Worm (Caenorhabditis elegans) whole organism, young adult: Measurements from ENCODE around the gene tbb-1.

ENCODE experiments used
- B0019.2 ChIP-seq: fragments of 200-800 bp; sonication (Bioruptor generic); conservative IDR thresholded peaks from 2 replicates; pipeline ENCODE4 v1.3.6; 2022; ENCODE audit warnings: missing genetic modification reagents, missing genetic modification characterization, missing compliant biosample characterization
- B0035.1 ChIP-seq: sonication (generic microtip); optimal IDR thresholded peaks from 2 replicates; lab custom pipeline; 2016; ENCODE audit warnings: missing genetic modification characterization, mild to moderate bottlenecking, missing compliant biosample characterization, missing genotype, missing genetic modification reagents
- C17E4.6 ChIP-seq: fragments of 200-800 bp; sonication (Bioruptor generic); IDR thresholded peaks from 2 replicates; pipeline ENCODE4 v1.3.6; 2022; ENCODE audit warnings: missing genetic modification reagents, missing genetic modification characterization, missing compliant biosample characterization
- F10E7.11 ChIP-seq: sonication (generic microtip); optimal IDR thresholded peaks from 2 replicates; lab custom pipeline; 2017; ENCODE audit warnings: mild to moderate bottlenecking, missing genetic modification characterization, moderate library complexity, missing compliant biosample characterization
- F22D6.2 ChIP-seq: sonication (generic microtip); optimal IDR thresholded peaks from 2 replicates; lab custom pipeline; 2016; ENCODE audit warnings: mild to moderate bottlenecking, missing genetic modification characterization, missing compliant biosample characterization
- F33H1.4 ChIP-seq: fragments of 200-800 bp; sonication (Bioruptor generic); IDR thresholded peaks from 2 replicates; pipeline ENCODE4 v1.3.6; 2022; ENCODE audit warnings: missing genetic modification reagents, missing genetic modification characterization, missing compliant biosample characterization
- F37B4.10 ChIP-seq: fragments of 200-800 bp; sonication (Bioruptor generic); IDR thresholded peaks from 2 replicates; pipeline ENCODE4 v1.3.6; 2022; ENCODE audit warnings: missing genetic modification characterization, missing compliant biosample characterization
- F49E8.2 ChIP-seq: sonication (generic microtip); optimal IDR thresholded peaks from 3 replicates; lab custom pipeline; 2017; ENCODE audit warnings: missing genetic modification characterization, mild to moderate bottlenecking, missing compliant biosample characterization, antibody characterized with exemption, moderate library complexity; ENCODE audit not compliant: insufficient read depth
- F52B5.7 ChIP-seq: sonication (generic microtip); optimal IDR thresholded peaks from 2 replicates; lab custom pipeline; 2016; ENCODE audit warnings: mild to moderate bottlenecking, missing genetic modification characterization, missing compliant biosample characterization
- F55B11.4 ChIP-seq: sonication (generic microtip); optimal IDR thresholded peaks from 2 replicates; lab custom pipeline; 2016; ENCODE audit warnings: missing compliant biosample characterization, missing genetic modification characterization, borderline replicate concordance; ENCODE audit not compliant: insufficient read depth
- F57A8.1 ChIP-seq: fragments of 200-800 bp; sonication (Bioruptor generic); optimal IDR thresholded peaks from 2 replicates; lab custom pipeline; 2018; ENCODE audit warnings: mild to moderate bottlenecking, missing genetic modification characterization, moderate library complexity, missing compliant biosample characterization
- T26A5.8 ChIP-seq: sonication (generic microtip); optimal IDR thresholded peaks from 2 replicates; lab custom pipeline; 2016; ENCODE audit warnings: missing genetic modification characterization, missing compliant biosample characterization
- Y56A3A.18 ChIP-seq: fragments of 200-800 bp; sonication (Bioruptor generic); IDR thresholded peaks from 2 replicates; pipeline ENCODE4 v1.3.6; 2022; ENCODE audit warnings: missing genetic modification reagents, missing genetic modification characterization, missing compliant biosample characterization
- Y67H2A.10 ChIP-seq: fragments of 200-800 bp; sonication (Bioruptor generic); conservative IDR thresholded peaks from 2 replicates; pipeline ENCODE4 v1.3.6; 2022; ENCODE audit warnings: missing genetic modification reagents, missing genetic modification characterization, missing compliant biosample characterization
- aptf-2 ChIP-seq: fragments of 200-800 bp; sonication (Bioruptor generic); conservative IDR thresholded peaks from 2 replicates; pipeline ENCODE4 v1.3.6; 2022; ENCODE audit warnings: missing genetic modification reagents, missing genetic modification characterization, missing compliant biosample characterization
- aptf-3 ChIP-seq: fragments of 200-800 bp; sonication (Bioruptor generic); IDR thresholded peaks from 2 replicates; pipeline ENCODE4 v1.3.6; 2022; ENCODE audit warnings: missing genetic modification characterization, missing compliant biosample characterization
- attf-6 ChIP-seq: fragments of 200-800 bp; sonication (Bioruptor generic); IDR thresholded peaks from 2 replicates; pipeline ENCODE4 v1.3.6; 2022; ENCODE audit warnings: missing genetic modification reagents, missing genetic modification characterization, missing compliant biosample characterization
- cebp-1 ChIP-seq, 2 experiments: fragments of 200-800 bp in 1 of 2; sonication (Bioruptor generic) in 1 of 2; sonication (generic microtip) in 1 of 2; IDR thresholded peaks in 1 of 2; optimal IDR thresholded peaks in 1 of 2; 2 replicates each; pipeline versions ENCODE4 v1.3.6 to Lab custom; 2017 to 2022; ENCODE audit warnings: missing compliant biosample characterization in 2 of 2, missing genetic modification characterization in 2 of 2, mild to moderate bottlenecking in 1 of 2, missing genetic modification reagents in 1 of 2, moderate library complexity in 1 of 2
- ceh-40 ChIP-seq: fragments of 200-800 bp; sonication (Bioruptor generic); IDR thresholded peaks from 2 replicates; pipeline ENCODE4 v1.3.6; 2022; ENCODE audit warnings: missing genetic modification characterization, missing compliant biosample characterization
- ceh-79 ChIP-seq: sonication (generic microtip); optimal IDR thresholded peaks from 2 replicates; lab custom pipeline; 2017; ENCODE audit warnings: mild to moderate bottlenecking, missing genetic modification characterization, missing compliant biosample characterization
- die-1 ChIP-seq: sonication (generic microtip); optimal IDR thresholded peaks from 2 replicates; lab custom pipeline; 2016; ENCODE audit warnings: missing genotype, mild to moderate bottlenecking, missing genetic modification characterization, missing compliant biosample characterization
- efl-1 ChIP-seq: fragments of 150-350 bp; optimal IDR thresholded peaks from 2 replicates; lab custom pipeline; 2014; ENCODE audit warnings: missing biosample characterization, missing genetic modification reagents, missing genetic modification characterization
- egl-44 ChIP-seq: fragments of 200-800 bp; sonication (Bioruptor generic); IDR thresholded peaks from 2 replicates; pipeline ENCODE4 v1.3.6; 2022; ENCODE audit warnings: missing genetic modification reagents, missing genetic modification characterization, missing compliant biosample characterization
- egrh-3 ChIP-seq: fragments of 200-800 bp; sonication (Bioruptor generic); IDR thresholded peaks from 2 replicates; pipeline ENCODE4 v1.3.6; 2022; ENCODE audit warnings: missing genetic modification reagents, missing genetic modification characterization, missing compliant biosample characterization
- ets-4 ChIP-seq: fragments of 200-800 bp; sonication (Bioruptor generic); optimal IDR thresholded peaks from 2 replicates; lab custom pipeline; 2018; ENCODE audit warnings: mild to moderate bottlenecking, missing genetic modification characterization, missing compliant biosample characterization
- fkh-3 ChIP-seq: sonication (generic microtip); optimal IDR thresholded peaks from 2 replicates; lab custom pipeline; 2016; ENCODE audit warnings: mild to moderate bottlenecking, missing genetic modification characterization, missing compliant biosample characterization
- gei-17 ChIP-seq: fragments of 200-800 bp; sonication (Bioruptor generic); optimal IDR thresholded peaks from 2 replicates; lab custom pipeline; 2018; ENCODE audit warnings: mild to moderate bottlenecking, missing genetic modification characterization, missing compliant biosample characterization
- hmg-1.2 ChIP-seq: fragments of 200-800 bp; sonication (Bioruptor generic); IDR thresholded peaks from 2 replicates; pipeline ENCODE4 v1.3.6; 2022; ENCODE audit warnings: missing genetic modification reagents, missing genetic modification characterization, missing compliant biosample characterization
- hmg-20 ChIP-seq: fragments of 200-800 bp; sonication (Bioruptor generic); IDR thresholded peaks from 2 replicates; pipeline ENCODE4 v1.3.6; 2022; ENCODE audit warnings: missing genetic modification reagents, missing genetic modification characterization, missing compliant biosample characterization
- let-607 ChIP-seq, 2 experiments: fragments of 200-800 bp in 1 of 2; sonication (Bioruptor generic) in 1 of 2; sonication (generic microtip) in 1 of 2; optimal IDR thresholded peaks; 2 replicates each; lab custom pipeline; 2016 to 2018; ENCODE audit warnings: mild to moderate bottlenecking in 2 of 2, missing compliant biosample characterization in 2 of 2, missing genetic modification characterization in 2 of 2, moderate library complexity in 2 of 2, missing genotype in 1 of 2
- lin-40 ChIP-seq: sonication (generic microtip); optimal IDR thresholded peaks from 2 replicates; lab custom pipeline; 2016; ENCODE audit warnings: missing genetic modification characterization, mild to moderate bottlenecking, missing compliant biosample characterization, missing genotype, missing genetic modification reagents
- mcd-1 ChIP-seq: fragments of 200-800 bp; sonication (Bioruptor generic); IDR thresholded peaks from 2 replicates; pipeline ENCODE4 v1.3.6; 2022; ENCODE audit warnings: missing genetic modification reagents, missing genetic modification characterization, missing compliant biosample characterization
- mel-28 ChIP-seq: sonication (generic microtip); optimal IDR thresholded peaks from 2 replicates; lab custom pipeline; 2016; ENCODE audit warnings: borderline replicate concordance, mild to moderate bottlenecking, missing genetic modification characterization, missing compliant biosample characterization
- nhr-27 ChIP-seq: fragments of 200-800 bp; sonication (Bioruptor generic); optimal IDR thresholded peaks from 2 replicates; lab custom pipeline; 2018; ENCODE audit warnings: mild to moderate bottlenecking, missing genetic modification characterization, moderate library complexity, missing compliant biosample characterization
- nhr-90 ChIP-seq: sonication (generic microtip); optimal IDR thresholded peaks from 2 replicates; lab custom pipeline; 2016; ENCODE audit warnings: missing genotype, mild to moderate bottlenecking, missing genetic modification characterization, missing compliant biosample characterization
- rcor-1 ChIP-seq: fragments of 200-800 bp; sonication (Bioruptor generic); IDR thresholded peaks from 2 replicates; pipeline ENCODE4 v1.3.6; 2022; ENCODE audit warnings: missing genetic modification reagents, missing genetic modification characterization, missing compliant biosample characterization
- sdz-38 ChIP-seq: sonication (generic microtip); optimal IDR thresholded peaks from 2 replicates; lab custom pipeline; 2016; ENCODE audit warnings: missing genotype, missing genetic modification characterization, missing compliant biosample characterization
- sea-2 ChIP-seq: fragments of 200-800 bp; sonication (Bioruptor generic); IDR thresholded peaks from 2 replicates; pipeline ENCODE4 v1.3.6; 2022; ENCODE audit warnings: missing genetic modification characterization, missing compliant biosample characterization
- snpc-1.3 ChIP-seq: sonication (generic microtip); optimal IDR thresholded peaks from 2 replicates; lab custom pipeline; 2017; ENCODE audit warnings: missing genetic modification characterization, mild to moderate bottlenecking, missing compliant biosample characterization, antibody characterized with exemption, moderate library complexity, missing genotype, missing genetic modification reagents; ENCODE audit not compliant: insufficient read depth
- snpc-4 ChIP-seq, 5 experiments: fragments of 150-350 bp in 1 of 5; sonication (generic microtip) in 4 of 5; optimal IDR thresholded peaks; 2 replicates each; lab custom pipeline; 2014 to 2018; ENCODE audit warnings: missing genetic modification characterization in 5 of 5, missing biosample characterization in 3 of 5, antibody characterized with exemption in 2 of 5, mild to moderate bottlenecking in 2 of 5, missing compliant biosample characterization in 2 of 5, missing genotype in 2 of 5, moderate library complexity in 2 of 5, missing genetic modification reagents in 1 of 5
- tbx-9 ChIP-seq: sonication (generic microtip); optimal IDR thresholded peaks from 2 replicates; lab custom pipeline; 2016; ENCODE audit warnings: borderline replicate concordance, missing genetic modification characterization, inconsistent platforms, missing compliant biosample characterization
- tlf-1 ChIP-seq: fragments of 200-800 bp; sonication (Bioruptor generic); optimal IDR thresholded peaks from 2 replicates; lab custom pipeline; 2018; ENCODE audit warnings: mild to moderate bottlenecking, missing genetic modification characterization, missing compliant biosample characterization
- xnd-1 ChIP-seq: sonication (generic microtip); optimal IDR thresholded peaks from 2 replicates; lab custom pipeline; 2016; ENCODE audit warnings: missing genotype, missing genetic modification reagents, missing genetic modification characterization, missing compliant biosample characterization
- zim-3 ChIP-seq: sonication (generic microtip); optimal IDR thresholded peaks from 2 replicates; lab custom pipeline; 2017; ENCODE audit warnings: mild to moderate bottlenecking, missing genetic modification characterization, moderate library complexity, missing compliant biosample characterization
- ztf-18 ChIP-seq: sonication (generic microtip); optimal IDR thresholded peaks from 2 replicates; lab custom pipeline; 2016; ENCODE audit warnings: missing genotype, mild to moderate bottlenecking, missing genetic modification characterization, missing compliant biosample characterization
- ztf-6 ChIP-seq: fragments of 200-800 bp; sonication (Bioruptor generic); IDR thresholded peaks from 2 replicates; pipeline ENCODE4 v1.3.6; 2022; ENCODE audit warnings: missing genetic modification reagents, missing genetic modification characterization, missing compliant biosample characterization

tbb-1 gene

DNA sequence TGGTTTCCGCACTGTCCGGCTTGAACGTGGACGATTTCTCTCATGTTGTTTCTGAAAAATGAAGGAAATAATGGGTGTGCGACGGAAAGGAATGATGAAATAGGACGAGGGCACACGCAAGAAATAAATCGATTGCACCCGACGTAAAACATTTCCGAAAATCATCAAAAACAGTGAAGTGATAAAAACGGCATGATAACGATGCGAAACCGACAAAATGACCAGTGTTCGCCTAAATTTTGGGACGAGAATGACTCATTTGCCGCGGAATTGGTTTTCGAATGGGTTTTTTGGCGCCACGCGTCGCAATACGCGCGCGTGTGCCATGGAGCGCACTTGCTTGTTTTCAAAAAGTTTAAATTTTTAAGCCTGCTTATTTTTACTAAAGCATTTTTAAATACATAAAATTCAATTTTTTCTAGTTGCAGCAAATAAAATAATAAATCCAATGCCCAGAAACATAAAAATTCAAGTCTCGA, at the start of gene tbb-1, which contains the start of gene rib-2 (continued):
- TF ChIP-seq egrh-3: peak; percentile 46; the same call in 1 of the 2 replicates
- no peak for TF ChIP-seq mel-28
- peak; percentile 68; the same call in 1 of the 2 replicates for TF ChIP-seq ztf-6
- TF ChIP-seq B0019.2 (GFP tag; lab: Robert Waterston, UW): peak; percentile 97
- TF ChIP-seq nhr-90 (tag; lab: Kevin White, UChicago): peak; percentile 82
- TF ChIP-seq ztf-18 (tag; lab: Kevin White, UChicago): peak; percentile 86
- peak; percentile 95 for TF ChIP-seq F49E8.2 (tag; lab: Kevin White, UChicago)
- TF ChIP-seq F33H1.4 (GFP tag; lab: Robert Waterston, UW): peak; percentile 91
- peak; percentile 100 for TF ChIP-seq efl-1 (GFP tag; lab: Kevin White, UChicago)
- TF ChIP-seq F37B4.10 (GFP tag; lab: Robert Waterston, UW): 0 out of 2 replicates have a peak, but pooled peaks have one; percentile 77
- TF ChIP-seq nhr-27: no peak
- peak; percentile 68 for TF ChIP-seq lin-40 (tag; lab: Kevin White, UChicago)
- TF ChIP-seq xnd-1 (tag; lab: Kevin White, UChicago): peak; percentile 99
- TF ChIP-seq snpc-1.3 (tag; lab: Kevin White, UChicago): peak; percentile 68
- TF ChIP-seq ceh-40 (GFP tag; lab: Robert Waterston, UW): no peak
- peak; percentile 36 for TF ChIP-seq snpc-4 (GFP tag; optimal IDR thresholded peaks at IDR 0.05; lab: Kevin White, UChicago)
- TF ChIP-seq snpc-4 (tag; optimal IDR thresholded peaks at IDR 0.05; lab: Kevin White, UChicago): peak; percentile 62 to 86 (median 79)
- TF ChIP-seq T26A5.8 (tag; lab: Kevin White, UChicago): no peak
- TF ChIP-seq aptf-2 (GFP tag; lab: Robert Waterston, UW): peak; percentile 84
- peak; percentile 57; the same call in 1 of the 2 replicates for TF ChIP-seq hmg-20
- peak; percentile 86 for TF ChIP-seq hmg-1.2 (GFP tag; lab: Robert Waterston, UW)
- TF ChIP-seq sea-2 (GFP tag; lab: Robert Waterston, UW): no peak
- peak; percentile 17 for TF ChIP-seq B0035.1 (tag; lab: Kevin White, UChicago)
- TF ChIP-seq fkh-3 (tag; lab: Kevin White, UChicago): no peak
- TF ChIP-seq cebp-1 (GFP tag; IDR thresholded peaks at IDR 0.05; lab: Robert Waterston, UW): peak; percentile 85
- peak; percentile 93 for TF ChIP-seq cebp-1 (tag; optimal IDR thresholded peaks at IDR 0.05; lab: Kevin White, UChicago)
- no peak for TF ChIP-seq F22D6.2
- TF ChIP-seq mcd-1 (GFP tag; lab: Robert Waterston, UW): peak; percentile 98
- no peak for TF ChIP-seq F10E7.11
- no peak for TF ChIP-seq Y56A3A.18 (GFP tag; lab: Robert Waterston, UW)
- TF ChIP-seq tbx-9: no peak
- peak; percentile 99 for TF ChIP-seq tlf-1
- peak; percentile 83 for TF ChIP-seq egl-44 (GFP tag; lab: Robert Waterston, UW)
- TF ChIP-seq C17E4.6 (GFP tag; lab: Robert Waterston, UW): peak; percentile 95
- no peak for TF ChIP-seq zim-3 (tag; lab: Kevin White, UChicago)
- TF ChIP-seq aptf-3 (GFP tag; lab: Robert Waterston, UW): peak; percentile 87; the same call in 1 of the 2 replicates
- TF ChIP-seq die-1 (tag; lab: Kevin White, UChicago): peak; percentile 38
- TF ChIP-seq let-607 (tag; optimal IDR thresholded peaks at IDR 0.05; lab: Kevin White, UChicago): peak; percentile 97
- TF ChIP-seq F52B5.7 (tag; lab: Kevin White, UChicago): peak; percentile 44
- no peak for TF ChIP-seq F55B11.4 (tag; lab: Kevin White, UChicago)
- TF ChIP-seq sdz-38 (tag; lab: Kevin White, UChicago): no peak
- peak; percentile 94 for TF ChIP-seq Y67H2A.10 (GFP tag; lab: Robert Waterston, UW)
- TF ChIP-seq attf-6: peak; percentile 87
- TF ChIP-seq F57A8.1: no peak
- TF ChIP-seq ets-4 (GFP tag; lab: Kevin White, UChicago): peak; percentile 85
- TF ChIP-seq rcor-1 (GFP tag; lab: Robert Waterston, UW): peak; percentile 94
- no peak for TF ChIP-seq gei-17
- TF ChIP-seq ceh-79: no peak
